Fruit fly (Drosophila melanogaster) whole organism, pupa: ENCODE results near the gene CG13609.

Source experiments
- CG10348 ChIP-seq: fragments of 200-800 bp; sonication (Bioruptor generic); IDR thresholded peaks from 2 replicates; pipeline ENCODE4 v1.3.6; 2022; ENCODE audit warnings: missing biosample characterization, missing genetic modification characterization
- CG12605 ChIP-seq: fragments of 200-800 bp; sonication (Bioruptor generic); IDR thresholded peaks from 2 replicates; pipeline ENCODE4 v1.3.6; 2022; ENCODE audit warnings: missing biosample characterization, missing genetic modification characterization
- CG13204 ChIP-seq: fragments of 200-800 bp; sonication (Bioruptor generic); optimal IDR thresholded peaks from 2 replicates; lab custom pipeline; 2018; ENCODE audit warnings: missing biosample characterization, mild to moderate bottlenecking, missing genetic modification characterization, moderate library complexity
- CG14655 ChIP-seq: fragments of 200-800 bp; sonication (Bioruptor generic); optimal IDR thresholded peaks from 3 replicates; lab custom pipeline; 2017; ENCODE audit warnings: mild to moderate bottlenecking, missing biosample characterization, missing genetic modification reagents, missing genetic modification characterization
- CG15710 ChIP-seq: fragments of 200-800 bp; sonication (Bioruptor generic); optimal IDR thresholded peaks from 2 replicates; lab custom pipeline; 2018; ENCODE audit warnings: missing biosample characterization, mild to moderate bottlenecking, missing genetic modification characterization, moderate library complexity
- CG17806 ChIP-seq: fragments of 200-800 bp; sonication (Bioruptor generic); optimal IDR thresholded peaks from 2 replicates; lab custom pipeline; 2018; ENCODE audit warnings: missing biosample characterization, mild to moderate bottlenecking, missing genetic modification characterization, moderate library complexity
- CG32121 ChIP-seq: fragments of 200-800 bp; sonication (Bioruptor generic); IDR thresholded peaks from 2 replicates; pipeline ENCODE4 v1.3.6; 2022; ENCODE audit warnings: missing biosample characterization, missing genetic modification characterization
- CG34367 ChIP-seq: fragments of 200-800 bp; sonication (Bioruptor generic); optimal IDR thresholded peaks from 2 replicates; lab custom pipeline; 2018; ENCODE audit warnings: missing biosample characterization, mild to moderate bottlenecking, missing genetic modification characterization
- CG4496 ChIP-seq: fragments of 200-800 bp; sonication (Bioruptor generic); IDR thresholded peaks from 3 replicates; pipeline ENCODE4 v1.3.6; 2022; ENCODE audit warnings: missing biosample characterization, missing genetic modification characterization
- CG8159 ChIP-seq: fragments of 200-800 bp; sonication (Bioruptor generic); optimal IDR thresholded peaks from 3 replicates; lab custom pipeline; 2018; ENCODE audit warnings: missing biosample characterization, mild to moderate bottlenecking, missing genetic modification characterization, moderate library complexity
- CG8301 ChIP-seq: fragments of 200-800 bp; sonication (Bioruptor generic); optimal IDR thresholded peaks from 2 replicates; lab custom pipeline; 2018; ENCODE audit warnings: missing biosample characterization, mild to moderate bottlenecking, missing genetic modification characterization
- CG9948 ChIP-seq: fragments of 200-800 bp; sonication (Bioruptor generic); optimal IDR thresholded peaks from 2 replicates; lab custom pipeline; 2018; ENCODE audit warnings: missing biosample characterization, mild to moderate bottlenecking, missing genetic modification characterization, moderate library complexity
- D1 ChIP-seq: fragments of 200-800 bp; sonication (Bioruptor generic); optimal IDR thresholded peaks from 2 replicates; lab custom pipeline; 2018; ENCODE audit warnings: missing biosample characterization, mild to moderate bottlenecking, missing genetic modification characterization, moderate library complexity
- EcR ChIP-seq: fragments of 200-800 bp; sonication (Bioruptor generic); optimal IDR thresholded peaks from 3 replicates; lab custom pipeline; 2019; ENCODE audit warnings: missing biosample characterization, missing genetic modification characterization, mild to moderate bottlenecking, moderate library complexity, missing genetic modification reagents
- Ets98B ChIP-seq: fragments of 200-800 bp; sonication (Bioruptor generic); IDR thresholded peaks from 2 replicates; pipeline ENCODE4 v1.3.6; 2022; ENCODE audit warnings: missing biosample characterization, missing genetic modification characterization
- Pif1A ChIP-seq: fragments of 200-800 bp; sonication (Bioruptor generic); optimal IDR thresholded peaks from 3 replicates; lab custom pipeline; 2016; ENCODE audit warnings: missing biosample characterization, missing genetic modification characterization
- Pif1B ChIP-seq: fragments of 200-800 bp; sonication (Bioruptor generic); optimal IDR thresholded peaks from 3 replicates; lab custom pipeline; 2016; ENCODE audit warnings: missing biosample characterization, missing genetic modification characterization
- Snoo ChIP-seq: fragments of 200-800 bp; sonication (Bioruptor generic); optimal IDR thresholded peaks from 3 replicates; lab custom pipeline; 2017; ENCODE audit warnings: missing biosample characterization, mild to moderate bottlenecking, missing genetic modification characterization, inconsistent platforms
- fd96Ca ChIP-seq: fragments of 200-800 bp; sonication (Bioruptor generic); IDR thresholded peaks from 3 replicates; pipeline ENCODE4 v1.3.6; 2022; ENCODE audit warnings: missing biosample characterization, missing genetic modification characterization
- gl ChIP-seq: fragments of 200-800 bp; sonication (Bioruptor generic); optimal IDR thresholded peaks from 2 replicates; lab custom pipeline; 2018; ENCODE audit warnings: missing biosample characterization, mild to moderate bottlenecking, missing genetic modification characterization
- rn ChIP-seq: fragments of 200-800 bp; sonication (Bioruptor generic); IDR thresholded peaks from 2 replicates; pipeline ENCODE4 v1.3.6; 2022; ENCODE audit warnings: missing biosample characterization, missing genetic modification characterization

The CG13609 gene

DNA sequence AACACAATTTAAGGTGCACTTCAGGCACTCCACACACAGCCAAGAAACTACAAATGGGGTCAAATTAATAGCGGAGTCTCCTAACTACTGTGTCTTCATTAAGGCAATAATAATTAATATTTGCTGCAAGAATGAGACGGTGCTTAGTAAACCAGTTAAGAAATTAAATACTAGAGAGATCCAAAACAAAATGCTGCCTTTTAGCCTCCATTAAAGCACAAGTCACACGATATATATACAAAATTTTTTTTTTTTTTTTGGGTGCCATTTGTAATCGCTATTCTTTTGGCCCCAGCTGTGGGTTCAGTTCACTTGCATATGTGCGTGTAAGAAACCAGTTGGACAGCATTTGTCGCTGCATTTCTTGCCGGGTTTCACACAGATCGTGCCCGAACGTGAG is 23.4 kb upstream of the CG13609 start:
- TF ChIP-seq rn (GFP tag; lab: Robert Waterston, UW) (0 out of 2 replicates have a peak, but pooled peaks have one; percentile 18), EcR (peak; percentile 46), gl (tag; lab: Kevin White, UChicago) (peak; percentile 37), CG15710 (tag; lab: Kevin White, UChicago) (peak; percentile 82), CG34367 (tag; lab: Kevin White, UChicago) (peak; percentile 61), CG13204 (GFP tag; lab: Kevin White, UChicago) (peak; percentile 10), CG8301 (tag; lab: Kevin White, UChicago) (peak; percentile 84), CG17806 (tag; lab: Kevin White, UChicago) (peak; percentile 73), CG12605 (GFP tag; lab: Robert Waterston, UW) (peak; percentile 44), CG8159 (tag; lab: Kevin White, UChicago) (peak; percentile 81), CG10348 (GFP tag; lab: Robert Waterston, UW) (peak; percentile 13; the same call in 1 of the 2 replicates), CG14655 (GFP tag; lab: Kevin White, UChicago) (peak; percentile 87), CG32121 (GFP tag; lab: Robert Waterston, UW) (peak; percentile 84), CG4496 (GFP tag; lab: Robert Waterston, UW) (peak; percentile 83), Snoo (tag; lab: Kevin White, UChicago) (peak; percentile 80), fd96Ca (GFP tag; lab: Robert Waterston, UW) (peak; percentile 88), D1 (tag; lab: Kevin White, UChicago) (no peak), Ets98B (peak; percentile 76), Pif1A (GFP tag; lab: Kevin White, UChicago) (peak; percentile 83), Pif1B (GFP tag; lab: Kevin White, UChicago) (peak; percentile 84), CG9948 (tag; lab: Kevin White, UChicago) (peak; percentile 78)

DNA sequence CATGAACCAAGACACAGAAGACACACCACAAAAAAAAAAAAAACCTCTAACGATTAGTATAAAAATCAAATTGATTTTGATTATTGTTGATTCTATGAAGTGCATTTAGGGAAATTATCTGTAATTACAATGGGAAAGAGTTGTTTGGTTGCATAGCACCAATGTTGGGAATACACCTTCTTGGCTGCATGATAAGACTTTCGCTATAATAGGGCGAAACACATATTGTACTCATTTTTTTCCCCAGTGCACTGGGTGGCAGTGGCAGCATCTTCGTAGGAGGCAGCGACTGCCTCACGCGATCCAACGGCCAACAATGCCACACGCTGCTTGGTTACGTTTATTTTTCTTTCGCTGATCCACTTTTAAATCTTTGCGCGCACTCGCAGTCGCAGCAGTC is 22.8 kb upstream of the CG13609 start:
- TF ChIP-seq CG12605 (GFP tag; lab: Robert Waterston, UW) (no peak), EcR (no peak), CG14655 (GFP tag; lab: Kevin White, UChicago) (peak; percentile 71), Snoo (tag; lab: Kevin White, UChicago) (no peak), Pif1A (GFP tag; lab: Kevin White, UChicago) (no peak), CG8159 (tag; lab: Kevin White, UChicago) (no peak), CG34367 (tag; lab: Kevin White, UChicago) (no peak), CG9948 (tag; lab: Kevin White, UChicago) (peak; percentile 41), CG13204 (GFP tag; lab: Kevin White, UChicago) (no peak), fd96Ca (GFP tag; lab: Robert Waterston, UW) (peak; percentile 75), Pif1B (GFP tag; lab: Kevin White, UChicago) (no peak), Ets98B (peak; percentile 49; the same call in 1 of the 2 replicates), CG17806 (tag; lab: Kevin White, UChicago) (peak; percentile 12), CG15710 (tag; lab: Kevin White, UChicago) (no peak), CG4496 (GFP tag; lab: Robert Waterston, UW) (no peak; the same call in 2 of the 3 replicates), CG8301 (tag; lab: Kevin White, UChicago) (peak; percentile 73), CG32121 (GFP tag; lab: Robert Waterston, UW) (0 out of 2 replicates have a peak, but pooled peaks have one; percentile 15), gl (tag; lab: Kevin White, UChicago) (no peak), CG10348 (GFP tag; lab: Robert Waterston, UW) (no peak), rn (GFP tag; lab: Robert Waterston, UW) (no peak), D1 (tag; lab: Kevin White, UChicago) (no peak)

DNA sequence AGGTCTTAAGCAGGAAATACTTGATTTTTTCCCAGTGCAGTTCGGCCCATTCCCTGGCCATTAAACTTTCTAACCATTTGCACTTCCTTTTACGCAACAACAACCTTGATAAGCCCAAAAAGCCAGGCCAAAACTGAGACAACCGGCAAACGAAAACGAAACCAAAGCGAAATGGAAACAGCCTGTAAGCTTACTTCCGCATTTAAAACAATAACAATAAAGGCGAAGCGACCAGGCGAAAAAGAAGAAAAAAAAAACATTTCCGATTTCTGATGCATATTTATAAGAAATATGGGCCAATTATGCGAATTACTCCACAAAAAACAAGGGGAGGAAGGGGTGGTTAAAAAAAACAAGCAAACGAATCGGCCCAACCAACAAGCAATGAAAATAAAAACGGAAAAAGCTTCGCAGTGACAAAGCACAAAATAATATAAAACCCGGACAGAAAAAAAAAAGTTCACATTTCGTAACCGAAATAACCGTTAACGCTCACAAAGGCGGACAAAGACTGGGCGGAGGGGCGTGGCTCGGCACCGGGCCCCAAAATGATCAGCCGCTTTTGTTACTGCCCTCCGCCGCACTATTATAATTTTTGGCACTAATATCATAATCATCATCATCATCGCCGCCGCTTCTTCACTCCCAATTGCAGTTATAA is 21.5 kb upstream of the CG13609 start:
- TF ChIP-seq gl (tag; lab: Kevin White, UChicago) = no peak
- no peak for TF ChIP-seq CG10348 (GFP tag; lab: Robert Waterston, UW)
- TF ChIP-seq fd96Ca (GFP tag; lab: Robert Waterston, UW) = no peak
- TF ChIP-seq CG4496 (GFP tag; lab: Robert Waterston, UW) = no peak
- no peak for TF ChIP-seq CG32121 (GFP tag; lab: Robert Waterston, UW)
- no peak for TF ChIP-seq CG17806 (tag; lab: Kevin White, UChicago)

DNA sequence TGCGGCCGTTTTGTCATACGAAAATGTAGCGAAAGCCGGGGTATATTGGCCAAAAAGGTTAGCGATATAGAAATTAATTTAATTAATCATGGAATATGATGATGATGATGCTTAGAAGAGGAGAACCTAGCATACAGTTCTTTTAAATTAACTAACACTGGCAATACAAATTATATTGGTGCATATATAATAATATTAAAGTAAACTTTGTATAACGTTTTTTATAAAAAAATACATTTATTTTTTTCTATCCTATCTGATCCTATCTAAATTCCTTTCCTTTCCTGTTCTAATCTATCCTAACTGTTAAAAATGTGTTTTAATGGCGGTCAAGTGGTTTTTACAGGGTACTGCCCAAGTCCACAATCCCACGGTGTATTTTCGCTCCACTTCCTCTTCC is 20.9 kb upstream of the CG13609 start:
- TF ChIP-seq EcR = no peak
- TF ChIP-seq Pif1A (GFP tag; lab: Kevin White, UChicago) = no peak
- no peak for TF ChIP-seq CG32121 (GFP tag; lab: Robert Waterston, UW)
- TF ChIP-seq fd96Ca (GFP tag; lab: Robert Waterston, UW) = no peak
- no peak for TF ChIP-seq gl (tag; lab: Kevin White, UChicago)
- TF ChIP-seq Pif1B (GFP tag; lab: Kevin White, UChicago) = no peak
- peak; percentile 43 for TF ChIP-seq Snoo (tag; lab: Kevin White, UChicago)
- TF ChIP-seq CG14655 (GFP tag; lab: Kevin White, UChicago) = no peak
- peak; percentile 5 for TF ChIP-seq CG8159 (tag; lab: Kevin White, UChicago)
- no peak for TF ChIP-seq rn (GFP tag; lab: Robert Waterston, UW)
- no peak for TF ChIP-seq CG8301 (tag; lab: Kevin White, UChicago)
